Fruit fly (Drosophila melanogaster) whole organism, embryonic: ENCODE results near the gene CG33927.

Source experiments
- Aef1 ChIP-seq: fragments of 200-800 bp; sonication (Bioruptor generic); IDR thresholded peaks from 3 replicates; pipeline ENCODE4 v1.3.6; 2022; ENCODE audit warnings: missing biosample characterization, missing genetic modification characterization
- Asciz ChIP-seq: fragments of 200-800 bp; sonication (Bioruptor generic); optimal IDR thresholded peaks from 2 replicates; lab custom pipeline; 2017; ENCODE audit warnings: missing biosample characterization, mild to moderate bottlenecking, missing genetic modification characterization, missing genetic modification reagents
- CG10654 ChIP-seq: fragments of 200-800 bp; sonication (Bioruptor generic); optimal IDR thresholded peaks from 2 replicates; lab custom pipeline; 2016; ENCODE audit warnings: missing biosample characterization, missing genetic modification characterization
- CG11723 ChIP-seq: fragments of 200-800 bp; sonication (Bioruptor generic); optimal IDR thresholded peaks from 2 replicates; lab custom pipeline; 2017; ENCODE audit warnings: missing biosample characterization, mild to moderate bottlenecking, missing genetic modification characterization
- CG12071 ChIP-seq: fragments of 200-800 bp; sonication (Bioruptor generic); optimal IDR thresholded peaks from 3 replicates; lab custom pipeline; 2018; ENCODE audit warnings: missing biosample characterization, mild to moderate bottlenecking, missing genetic modification characterization
- CG12299 ChIP-seq: fragments of 200-800 bp; sonication (Bioruptor generic); optimal IDR thresholded peaks from 2 replicates; lab custom pipeline; 2018; ENCODE audit warnings: missing biosample characterization, mild to moderate bottlenecking, missing genetic modification characterization
- CG14710 ChIP-seq: fragments of 200-800 bp; sonication (Bioruptor generic); optimal IDR thresholded peaks from 3 replicates; lab custom pipeline; 2019; ENCODE audit warnings: missing biosample characterization, mild to moderate bottlenecking, missing genetic modification characterization, moderate library complexity
- CG17361 ChIP-seq: fragments of 200-800 bp; sonication (Bioruptor generic); IDR thresholded peaks from 3 replicates; pipeline ENCODE4 v1.3.6; 2022; ENCODE audit warnings: missing biosample characterization, missing genetic modification characterization
- CG18262 ChIP-seq: fragments of 200-800 bp; optimal IDR thresholded peaks from 3 replicates; lab custom pipeline; 2019; ENCODE audit warnings: missing biosample characterization, mild to moderate bottlenecking, missing genetic modification characterization, moderate library complexity
- CG31441 ChIP-seq: fragments of 200-800 bp; sonication (Bioruptor generic); IDR thresholded peaks from 2 replicates; pipeline ENCODE4 v1.3.6; 2022; ENCODE audit warnings: missing biosample characterization, missing genetic modification characterization
- CG3838 ChIP-seq: fragments of 200-800 bp; sonication (Bioruptor generic); optimal IDR thresholded peaks from 3 replicates; lab custom pipeline; 2016; ENCODE audit warnings: missing biosample characterization, missing genetic modification characterization
- CG6791 ChIP-seq: fragments of 200-800 bp; sonication (Bioruptor generic); IDR thresholded peaks from 3 replicates; pipeline ENCODE4 v1.3.6; 2022; ENCODE audit warnings: missing biosample characterization, missing genetic modification characterization; ENCODE audit not compliant: partially characterized antibody
- CG6854 ChIP-seq: fragments of 200-800 bp; sonication (Bioruptor generic); optimal IDR thresholded peaks from 3 replicates; lab custom pipeline; 2017; ENCODE audit warnings: missing biosample characterization, mild to moderate bottlenecking, missing genetic modification characterization
- CG8089 ChIP-seq: fragments of 200-800 bp; sonication (Bioruptor generic); optimal IDR thresholded peaks from 3 replicates; lab custom pipeline; 2016; ENCODE audit warnings: missing biosample characterization, missing genetic modification characterization
- CG9932 ChIP-seq: fragments of 200-800 bp; sonication (Bioruptor generic); IDR thresholded peaks from 2 replicates; pipeline ENCODE4 v1.3.6; 2022; ENCODE audit warnings: missing biosample characterization, missing genetic modification characterization
- CTCF ChIP-seq: fragments of 200-800 bp; sonication (Bioruptor generic); optimal IDR thresholded peaks from 2 replicates; lab custom pipeline; 2017; ENCODE audit warnings: missing biosample characterization, mild to moderate bottlenecking, missing genetic modification characterization, moderate library complexity
- Drgx ChIP-seq: fragments of 200-800 bp; sonication (Bioruptor generic); IDR thresholded peaks from 2 replicates; pipeline ENCODE4 v1.3.6; 2022; ENCODE audit warnings: missing biosample characterization, missing genetic modification characterization
- Lhr ChIP-seq: fragments of 200-800 bp; sonication (Bioruptor generic); optimal IDR thresholded peaks from 3 replicates; lab custom pipeline; 2017; ENCODE audit warnings: mild to moderate bottlenecking, missing biosample characterization, missing genetic modification reagents, missing genetic modification characterization
- Lim3 ChIP-seq: fragments of 200-800 bp; sonication (Bioruptor generic); IDR thresholded peaks from 2 replicates; pipeline ENCODE4 v1.3.6; 2022; ENCODE audit warnings: missing biosample characterization, missing genetic modification characterization
- Med ChIP-seq: fragments of 200-800 bp; sonication (Bioruptor generic); peaks from one replicate; lab custom pipeline; 2016; ENCODE audit warnings: missing biosample characterization, missing genetic modification characterization, mild to moderate bottlenecking, inconsistent platforms, moderate library complexity
- Meics ChIP-seq: fragments of 200-800 bp; sonication (Bioruptor generic); optimal IDR thresholded peaks from 2 replicates; lab custom pipeline; 2017; ENCODE audit warnings: missing biosample characterization, mild to moderate bottlenecking, missing genetic modification characterization
- Myb ChIP-seq: fragments of 200-800 bp; sonication (Bioruptor generic); optimal IDR thresholded peaks from 2 replicates; lab custom pipeline; 2016; ENCODE audit warnings: missing biosample characterization, missing genetic modification characterization
- NK7.1 ChIP-seq: fragments of 200-800 bp; sonication (Bioruptor generic); optimal IDR thresholded peaks from 3 replicates; lab custom pipeline; 2016; ENCODE audit warnings: missing biosample characterization, missing genetic modification characterization
- Opbp ChIP-seq: fragments of 200-800 bp; sonication (Bioruptor generic); IDR thresholded peaks from 3 replicates; pipeline ENCODE4 v1.3.6; 2022; ENCODE audit warnings: missing biosample characterization, missing genetic modification characterization; ENCODE audit not compliant: partially characterized antibody
- ato ChIP-seq: fragments of 200-800 bp; sonication (Bioruptor generic); IDR thresholded peaks from 2 replicates; pipeline ENCODE4 v1.3.6; 2022; ENCODE audit warnings: missing biosample characterization, missing genetic modification characterization; ENCODE audit not compliant: partially characterized antibody
- bsh ChIP-seq, 2 experiments: fragments of 200-800 bp; sonication (Bioruptor generic); optimal IDR thresholded peaks; 2 replicates each; lab custom pipeline; 2017 to 2018; ENCODE audit warnings: mild to moderate bottlenecking in 2 of 2, missing biosample characterization in 2 of 2, missing genetic modification characterization in 2 of 2, moderate library complexity in 1 of 2
- chinmo ChIP-seq: fragments of 200-800 bp; sonication (Bioruptor generic); IDR thresholded peaks from 4 replicates; pipeline ENCODE4 v1.3.6; 2022; ENCODE audit warnings: missing biosample characterization, missing genetic modification characterization; ENCODE audit not compliant: partially characterized antibody
- disco-r ChIP-seq: fragments of 200-800 bp; sonication (Bioruptor generic); optimal IDR thresholded peaks from 2 replicates; lab custom pipeline; 2016; ENCODE audit warnings: missing biosample characterization, missing genetic modification characterization
- dmrt11E ChIP-seq: fragments of 200-800 bp; sonication (Bioruptor generic); optimal IDR thresholded peaks from 3 replicates; lab custom pipeline; 2018; ENCODE audit warnings: missing biosample characterization, mild to moderate bottlenecking, missing genetic modification characterization, moderate library complexity
- dmrt99B ChIP-seq: fragments of 200-800 bp; sonication (Bioruptor generic); optimal IDR thresholded peaks from 2 replicates; lab custom pipeline; 2018; ENCODE audit warnings: missing biosample characterization, mild to moderate bottlenecking, missing genetic modification characterization, moderate library complexity
- gem ChIP-seq: fragments of 200-800 bp; sonication (Bioruptor generic); optimal IDR thresholded peaks from 2 replicates; lab custom pipeline; 2019; ENCODE audit warnings: missing biosample characterization, mild to moderate bottlenecking, missing genetic modification characterization, moderate library complexity
- grau ChIP-seq: fragments of 200-800 bp; optimal IDR thresholded peaks from 3 replicates; lab custom pipeline; 2019; ENCODE audit warnings: missing biosample characterization, mild to moderate bottlenecking, missing genetic modification characterization, moderate library complexity
- kni ChIP-seq: fragments of 200-800 bp; sonication (Bioruptor generic); optimal IDR thresholded peaks from 3 replicates; lab custom pipeline; 2017; ENCODE audit warnings: mild to moderate bottlenecking, missing biosample characterization, missing genetic modification reagents, missing genetic modification characterization
- otp ChIP-seq: fragments of 200-800 bp; sonication (Bioruptor generic); IDR thresholded peaks from 3 replicates; pipeline ENCODE4, ENCODE4 v1.3.6; 2022; ENCODE audit warnings: missing biosample characterization, missing genetic modification characterization
- pros ChIP-seq: fragments of 200-800 bp; sonication (Bioruptor generic); optimal IDR thresholded peaks from 3 replicates; lab custom pipeline; 2019; ENCODE audit warnings: missing biosample characterization, mild to moderate bottlenecking, missing genetic modification characterization, moderate library complexity
- salm ChIP-seq: fragments of 200-800 bp; sonication (Bioruptor generic); optimal IDR thresholded peaks from 2 replicates; lab custom pipeline; 2018; ENCODE audit warnings: missing biosample characterization, mild to moderate bottlenecking, missing genetic modification characterization
- sd ChIP-seq: fragments of 200-800 bp; sonication (Bioruptor generic); optimal IDR thresholded peaks from 3 replicates; lab custom pipeline; 2018; ENCODE audit warnings: missing biosample characterization, mild to moderate bottlenecking, missing genetic modification characterization, moderate library complexity
- sens ChIP-seq: fragments of 200-800 bp; sonication (Bioruptor generic); peaks from one replicate; lab custom pipeline; 2016; ENCODE audit warnings: missing biosample characterization, missing genetic modification characterization
- sr ChIP-seq: fragments of 200-800 bp; sonication (Bioruptor generic); IDR thresholded peaks from 3 replicates; pipeline ENCODE4 v1.3.6; 2022; ENCODE audit warnings: missing biosample characterization, missing genetic modification characterization
- stwl ChIP-seq: fragments of 200-800 bp; sonication (Bioruptor generic); optimal IDR thresholded peaks from 3 replicates; lab custom pipeline; 2018; ENCODE audit warnings: missing biosample characterization, mild to moderate bottlenecking, missing genetic modification characterization, moderate library complexity
- unc-4 ChIP-seq: fragments of 200-800 bp; sonication (Bioruptor generic); IDR thresholded peaks from 2 replicates; pipeline ENCODE4 v1.3.6; 2022; ENCODE audit warnings: missing biosample characterization, missing genetic modification characterization; ENCODE audit not compliant: partially characterized antibody
- vnd ChIP-seq: fragments of 200-800 bp; sonication (Bioruptor generic); IDR thresholded peaks from 3 replicates; pipeline ENCODE4 v1.3.6; 2022; ENCODE audit warnings: missing biosample characterization, missing genetic modification characterization; ENCODE audit not compliant: partially characterized antibody
- wdn ChIP-seq: fragments of 200-800 bp; sonication (Bioruptor generic); IDR thresholded peaks from 2 replicates; pipeline ENCODE4 v1.3.6; 2022; ENCODE audit warnings: missing biosample characterization, missing genetic modification characterization
- zen2 ChIP-seq: fragments of 200-800 bp; sonication (Bioruptor generic); IDR thresholded peaks from 3 replicates; pipeline ENCODE4 v1.3.6; 2022; ENCODE audit warnings: missing biosample characterization, missing genetic modification characterization; ENCODE audit not compliant: partially characterized antibody

CG33927 gene

DNA sequence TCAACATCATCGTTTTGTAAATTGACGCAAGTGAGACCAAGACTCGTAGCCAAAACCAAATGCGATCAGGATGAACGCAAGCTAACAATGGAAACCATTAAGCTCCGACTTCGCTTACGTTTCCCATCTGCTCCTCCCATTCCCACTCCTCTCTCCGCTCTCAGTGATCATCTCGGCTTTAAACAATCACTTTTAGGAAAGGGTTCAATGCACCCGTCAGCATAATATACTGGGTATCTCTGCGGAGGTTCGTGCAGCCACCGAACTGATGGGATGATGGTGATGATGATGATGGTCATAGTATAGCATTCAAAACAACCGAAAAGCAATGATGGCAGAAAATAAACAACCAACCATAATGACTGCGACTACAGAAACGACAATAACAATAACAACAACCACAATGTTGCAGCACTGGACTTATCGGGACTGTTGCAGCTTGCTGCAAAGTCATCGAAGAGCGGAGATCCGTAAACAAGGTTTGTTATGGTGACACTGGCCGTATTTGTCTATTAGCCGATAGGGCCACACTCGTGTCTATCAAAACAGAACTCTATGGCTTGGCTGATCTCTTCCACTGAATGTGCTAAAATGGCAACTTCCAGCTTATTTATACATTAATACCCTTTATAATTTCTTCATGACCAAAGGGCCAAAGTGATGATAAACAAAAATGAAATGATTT is 13.3 kb downstream of the CG33927 start:
- no peak for TF ChIP-seq CG12071 (GFP tag; lab: Kevin White, UChicago)
- no peak for TF ChIP-seq sr
- TF ChIP-seq ato: no peak
- no peak for TF ChIP-seq NK7.1 (GFP tag; lab: Kevin White, UChicago)
- no peak for TF ChIP-seq unc-4 (GFP tag; lab: Robert Waterston, UW)
- TF ChIP-seq CG14710 (tag; lab: Kevin White, UChicago): peak; percentile 89
- peak; percentile 65 for TF ChIP-seq stwl (tag; lab: Kevin White, UChicago)
- no peak for TF ChIP-seq CG10654 (GFP tag; lab: Kevin White, UChicago)

DNA sequence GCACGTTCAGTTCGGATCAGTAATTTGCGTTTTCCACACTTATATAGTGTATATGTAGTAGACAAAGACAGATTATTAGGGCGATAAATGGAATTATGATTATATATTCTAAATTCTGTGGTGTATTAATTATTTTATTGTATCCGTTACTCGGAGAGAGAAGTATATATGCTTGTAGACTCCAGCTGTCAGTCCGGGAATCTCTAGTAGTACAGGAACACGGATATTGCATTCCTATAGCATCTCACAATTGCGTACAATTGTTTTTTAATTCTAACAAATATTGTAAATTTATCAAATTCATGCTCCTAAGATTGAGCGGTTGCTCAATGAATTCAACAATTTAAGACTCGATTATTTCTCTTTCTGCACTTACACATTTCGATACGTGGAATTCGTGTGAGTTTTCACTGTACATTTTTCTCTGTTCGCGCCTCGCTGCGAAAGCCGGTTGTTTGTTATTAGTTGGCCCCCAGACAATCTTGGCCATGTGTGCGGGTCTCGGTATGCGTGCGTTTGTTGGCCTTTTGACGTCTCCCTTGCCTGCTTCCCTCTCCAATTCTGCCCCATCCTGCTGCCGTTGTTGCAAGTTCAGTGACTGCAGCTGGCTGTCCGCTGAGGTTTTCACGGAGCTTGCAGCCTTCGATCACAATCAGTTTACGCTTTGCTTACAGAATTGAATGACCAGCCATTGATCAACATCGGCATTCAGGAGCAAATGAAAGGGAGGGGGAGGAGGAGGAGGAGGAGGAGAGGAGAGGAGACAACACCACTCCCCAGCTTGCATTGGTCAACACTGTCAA is 22.8 kb downstream of the CG33927 start:
- TF ChIP-seq CG31441 (GFP tag; lab: Robert Waterston, UW) (0 out of 2 replicates have a peak, but pooled peaks have one; percentile 11), sens (GFP tag; lab: Kevin White, UChicago) (peak; percentile 62), CG8089 (GFP tag; lab: Kevin White, UChicago) (no peak), Asciz (GFP tag; lab: Kevin White, UChicago) (peak; percentile 23), gem (no peak), grau (no peak), Aef1 (no peak), chinmo (GFP tag; lab: Robert Waterston, UW) (0 out of 4 replicates have a peak, but pooled peaks have one; percentile 14), CG11723 (GFP tag; lab: Kevin White, UChicago) (no peak), CG18262 (tag; lab: Kevin White, UChicago) (peak; percentile 14), dmrt11E (tag; lab: Kevin White, UChicago) (no peak), kni (GFP tag; lab: Kevin White, UChicago) (peak; percentile 50), Med (GFP tag; lab: Kevin White, UChicago) (peak; percentile 11), dmrt99B (tag; lab: Kevin White, UChicago) (peak; percentile 0), bsh (GFP tag; optimal IDR thresholded peaks at IDR 0.05; lab: Kevin White, UChicago) (peak in 1 of 2 experiments; percentile 18), wdn (GFP tag; lab: Robert Waterston, UW) (no peak), Opbp (GFP tag; lab: Robert Waterston, UW) (0 out of 3 replicates have a peak, but pooled peaks have one; percentile 19), Lhr (GFP tag; lab: Kevin White, UChicago) (no peak), CG12299 (tag; lab: Kevin White, UChicago) (no peak), sd (tag; lab: Kevin White, UChicago) (peak; percentile 9), CG17361 (GFP tag; lab: Robert Waterston, UW) (0 out of 3 replicates have a peak, but pooled peaks have one; percentile 32)
- TF ChIP-seq, all 482 proteins: peak for 12

DNA sequence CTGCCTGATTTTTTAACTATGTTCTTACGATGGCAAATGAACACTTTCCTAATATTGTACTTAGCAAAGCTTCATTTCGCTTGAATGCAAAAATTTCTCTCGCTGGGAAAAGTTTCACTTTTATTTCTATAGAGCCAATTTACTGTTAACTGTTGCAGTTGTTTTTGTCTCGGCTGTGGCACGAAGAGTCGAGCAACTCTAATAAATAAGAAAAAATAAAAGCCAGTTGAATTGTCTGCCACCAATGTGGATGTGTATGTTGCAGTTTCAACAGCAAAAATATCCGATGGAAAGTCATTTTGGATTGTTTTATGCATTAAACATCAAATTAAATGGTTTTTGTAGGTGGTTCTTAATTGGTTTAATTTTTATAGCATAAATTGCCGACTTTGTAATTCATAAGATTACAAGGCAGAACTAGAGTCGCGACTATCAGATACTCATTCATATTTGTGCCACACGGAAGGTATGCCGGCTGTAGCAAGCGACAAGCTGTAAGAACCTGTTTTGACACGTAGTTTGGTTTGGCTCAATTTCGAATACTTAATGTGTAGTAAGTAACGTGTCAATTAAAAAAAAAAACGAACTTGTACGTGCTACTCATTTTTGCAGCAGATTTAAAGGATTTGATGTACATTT is 24.3 kb downstream of the CG33927 start:
- no peak for TF ChIP-seq Myb (GFP tag; lab: Kevin White, UChicago)
- TF ChIP-seq disco-r (GFP tag; lab: Kevin White, UChicago): no peak
- no peak for TF ChIP-seq pros (GFP tag; lab: Kevin White, UChicago)
- no peak for TF ChIP-seq CG6854
- TF ChIP-seq salm (tag; lab: Kevin White, UChicago): no peak
- TF ChIP-seq CG6791 (GFP tag; lab: Robert Waterston, UW): peak; percentile 80; the same call in 2 of the 3 replicates
- no peak for TF ChIP-seq zen2
- no peak for TF ChIP-seq CTCF (GFP tag; lab: Kevin White, UChicago)
- no peak for TF ChIP-seq Meics (GFP tag; lab: Kevin White, UChicago)
- TF ChIP-seq CG18262 (tag; lab: Kevin White, UChicago): no peak
- TF ChIP-seq vnd (GFP tag; lab: Robert Waterston, UW): peak; percentile 60
- TF ChIP-seq Drgx (GFP tag; lab: Robert Waterston, UW): no peak
- no peak for TF ChIP-seq CG9932
- no peak for TF ChIP-seq Lim3 (GFP tag; lab: Robert Waterston, UW)
- TF ChIP-seq otp (GFP tag; lab: Robert Waterston, UW): no peak
- TF ChIP-seq CG3838: no peak
- TF ChIP-seq sd (tag; lab: Kevin White, UChicago): no peak
- TF ChIP-seq sens (GFP tag; lab: Kevin White, UChicago): peak; percentile 55
